Fruit fly (Drosophila melanogaster): ENCODE data around the gene atms.

Gene atms

dm6 chr3R:4804828-4805707 lies 55.2 kb downstream of the atms start (continued):
- TF ChIP-seq dmrt11E (tag; optimal IDR thresholded peaks at IDR 0.05) = peak; percentile 74
- TF ChIP-seq CG17359 (tag; optimal IDR thresholded peaks at IDR 0.05) = peak; percentile 75
- TF ChIP-seq lilli (GFP tag; optimal IDR thresholded peaks at IDR 0.05) = no peak
- TF ChIP-seq Sox102F (GFP tag; optimal IDR thresholded peaks at IDR 0.05) = peak; percentile 83
- peak; percentile 60 for TF ChIP-seq CG13894 (tag; optimal IDR thresholded peaks at IDR 0.05)
- no peak for TF ChIP-seq hkb (optimal IDR thresholded peaks at IDR 0.05)
- peak; percentile 65 for TF ChIP-seq hkb (GFP tag; IDR thresholded peaks at IDR 0.05)
- peak; percentile 46 for TF ChIP-seq CG2875 (GFP tag; optimal IDR thresholded peaks at IDR 0.05)
- peak; percentile 61 for TF ChIP-seq CG6765 (GFP tag; optimal IDR thresholded peaks at IDR 0.05)
- peak; percentile 41 for TF ChIP-seq CG1233 (GFP tag; optimal IDR thresholded peaks at IDR 0.05)
- no peak for TF ChIP-seq CG34224 (GFP tag; IDR thresholded peaks at IDR 0.05; ENCODE audit: partially characterized antibody)
- no peak for TF ChIP-seq gt (GFP tag; IDR thresholded peaks at IDR 0.05)
- TF ChIP-seq CG2678 (tag; optimal IDR thresholded peaks at IDR 0.05) = peak; percentile 83
- TF ChIP-seq otp (GFP tag; IDR thresholded peaks at IDR 0.05) = peak; percentile 34; the same call in 1 of the 3 replicates
- TF ChIP-seq CG16813 (GFP tag; IDR thresholded peaks at IDR 0.05; ENCODE audit: partially characterized antibody) = no peak
- TF ChIP-seq CG7987 (GFP tag; optimal IDR thresholded peaks at IDR 0.05) = peak; percentile 28
- peak; percentile 30; the same call in 1 of the 2 replicates for TF ChIP-seq chm (GFP tag; IDR thresholded peaks at IDR 0.05)
- TF ChIP-seq BtbVII (GFP tag; optimal IDR thresholded peaks at IDR 0.05) = peak; percentile 70
- peak; percentile 14 for TF ChIP-seq dm (GFP tag; optimal IDR thresholded peaks at IDR 0.05)
- TF ChIP-seq sd (tag; optimal IDR thresholded peaks at IDR 0.05) = peak; percentile 2
- TF ChIP-seq bsh (GFP tag; optimal IDR thresholded peaks at IDR 0.05) = peak in 1 of 2 experiments; percentile 80
- peak; percentile 45 for TF ChIP-seq CG10147 (GFP tag; optimal IDR thresholded peaks at IDR 0.05)
- peak; percentile 33; the same call in 1 of the 3 replicates for TF ChIP-seq Mrtf (GFP tag; IDR thresholded peaks at IDR 0.05)
- TF ChIP-seq CG6813 (GFP tag; optimal IDR thresholded peaks at IDR 0.05) = peak; percentile 62
- TF ChIP-seq crp (GFP tag; optimal IDR thresholded peaks at IDR 0.05) = peak in 1 of 2 experiments; percentile 58
- TF ChIP-seq hth (optimal IDR thresholded peaks at IDR 0.05) = no peak
- TF ChIP-seq gcm2 (GFP tag; optimal IDR thresholded peaks at IDR 0.05) = peak; percentile 15
- peak; percentile 33 for TF ChIP-seq mirr (GFP tag; optimal IDR thresholded peaks at IDR 0.05)
- TF ChIP-seq kni (GFP tag; optimal IDR thresholded peaks at IDR 0.05) = peak; percentile 85
- TF ChIP-seq BEAF-32 (GFP tag; optimal IDR thresholded peaks at IDR 0.05) = peak; percentile 8
- TF ChIP-seq CHES-1-like (GFP tag; optimal IDR thresholded peaks at IDR 0.05) = peak; percentile 20
- peak; percentile 43 for TF ChIP-seq CG16815 (GFP tag; optimal IDR thresholded peaks at IDR 0.05)
- TF ChIP-seq NfI (GFP tag; optimal IDR thresholded peaks at IDR 0.05) = peak; percentile 49
- TF ChIP-seq bcd (GFP tag; optimal IDR thresholded peaks at IDR 0.05) = peak; percentile 46
- TF ChIP-seq YL-1 (GFP tag; optimal IDR thresholded peaks at IDR 0.05) = peak; percentile 15
- TF ChIP-seq CoRest (tag; optimal IDR thresholded peaks at IDR 0.05) = peak; percentile 84
- TF ChIP-seq Oli (tag; optimal IDR thresholded peaks at IDR 0.05) = peak; percentile 70
- TF ChIP-seq org-1 (GFP tag; optimal IDR thresholded peaks at IDR 0.05) = peak; percentile 40
- peak; percentile 37 for TF ChIP-seq ind (GFP tag; optimal IDR thresholded peaks at IDR 0.05)
- TF ChIP-seq CG1602 (GFP tag; optimal IDR thresholded peaks at IDR 0.05) = peak; percentile 60
- TF ChIP-seq D19B (GFP tag; optimal IDR thresholded peaks at IDR 0.05) = peak; percentile 15
- no peak; the same call in none of the 2 replicates for TF ChIP-seq CG31224 (GFP tag; IDR thresholded peaks at IDR 0.05)
- TF ChIP-seq CG3281 (GFP tag; optimal IDR thresholded peaks at IDR 0.05) = peak; percentile 51
- peak; percentile 36 for TF ChIP-seq CG2116 (GFP tag; optimal IDR thresholded peaks at IDR 0.05)
- TF ChIP-seq CG12236 (GFP tag; optimal IDR thresholded peaks at IDR 0.05) = no peak
- TF ChIP-seq cg (GFP tag; optimal IDR thresholded peaks at IDR 0.05) = no peak
- TF ChIP-seq CG12769 (tag; optimal IDR thresholded peaks at IDR 0.05) = peak; percentile 86
